Worm (Caenorhabditis elegans) whole organism, L1 larva: ENCODE results near the gene tag-297.

Source experiments
- C16A3.4 ChIP-seq: fragments of 150-350 bp; optimal IDR thresholded peaks from 2 replicates; lab custom pipeline; 2014; ENCODE audit warnings: missing biosample characterization, missing genetic modification characterization
- ama-1 ChIP-seq: fragments of 150-350 bp; optimal IDR thresholded peaks from 2 replicates; lab custom pipeline; 2014
- blmp-1 ChIP-seq: fragments of 150-350 bp; optimal IDR thresholded peaks from 2 replicates; lab custom pipeline; 2014; ENCODE audit warnings: missing biosample characterization, missing genetic modification characterization
- ceh-8 ChIP-seq: fragments of 200-800 bp; sonication (Bioruptor generic); optimal IDR thresholded peaks from 2 replicates; lab custom pipeline; 2018; ENCODE audit warnings: mild to moderate bottlenecking, missing genetic modification characterization, moderate library complexity, missing compliant biosample characterization
- dpl-1 ChIP-seq, 3 experiments: fragments of 150-350 bp in 2 of 3; sonication (generic microtip) in 1 of 3; optimal IDR thresholded peaks; 2 replicates each; lab custom pipeline; 2014 to 2017; ENCODE audit warnings: missing biosample characterization in 3 of 3, missing genetic modification characterization in 3 of 3, missing genetic modification reagents in 3 of 3
- dsc-1 ChIP-seq: sonication (generic microtip); optimal IDR thresholded peaks from 2 replicates; lab custom pipeline; 2016; ENCODE audit warnings: mild to moderate bottlenecking, missing genetic modification characterization, missing compliant biosample characterization
- efl-1 ChIP-seq, 4 experiments: fragments of 150-350 bp; optimal IDR thresholded peaks in 3 of 4; peaks in 1 of 4; 1 replicate in 1 of 4; 2 replicates in 3 of 4; lab custom pipeline; 2014; ENCODE audit warnings: missing biosample characterization in 2 of 4, missing genetic modification characterization in 2 of 4, missing genetic modification reagents in 2 of 4
- elt-2 ChIP-seq: sonication (generic microtip); optimal IDR thresholded peaks from 2 replicates; lab custom pipeline; 2016; ENCODE audit warnings: missing genetic modification characterization, mild to moderate bottlenecking, inconsistent platforms, missing compliant biosample characterization, missing genetic modification reagents
- elt-3 ChIP-seq, 6 experiments: fragments of 150-350 bp in 1 of 6; sonication (generic microtip); optimal IDR thresholded peaks; 2 replicates each; lab custom pipeline; 2017 to 2018; ENCODE audit warnings: missing biosample characterization in 6 of 6, missing genetic modification characterization in 6 of 6, inconsistent platforms in 1 of 6
- grh-1 ChIP-seq: fragments of 200-800 bp; sonication (Bioruptor generic); IDR thresholded peaks from 2 replicates; pipeline ENCODE4 v1.3.6; 2022; ENCODE audit warnings: missing genetic modification reagents, missing genetic modification characterization, missing compliant biosample characterization
- irx-1 ChIP-seq: sonication (generic microtip); optimal IDR thresholded peaks from 2 replicates; lab custom pipeline; 2016; ENCODE audit warnings: missing genetic modification characterization, missing compliant biosample characterization
- jun-1 ChIP-seq: fragments of 150-350 bp; optimal IDR thresholded peaks from 2 replicates; lab custom pipeline; 2014; ENCODE audit warnings: missing biosample characterization, missing genetic modification reagents, missing genetic modification characterization
- lin-35 ChIP-seq, 2 experiments: fragments of 150-350 bp; optimal IDR thresholded peaks; 2 replicates each; lab custom pipeline; 2014; ENCODE audit warnings: missing biosample characterization in 2 of 2, missing genetic modification characterization in 2 of 2, missing genetic modification reagents in 2 of 2
- lin-39 ChIP-seq: fragments of 150-350 bp; optimal IDR thresholded peaks from 2 replicates; lab custom pipeline; 2014; ENCODE audit warnings: missing biosample characterization, missing genetic modification reagents, missing genetic modification characterization
- mab-9 ChIP-seq: fragments of 200-800 bp; sonication (Bioruptor generic); IDR thresholded peaks from 2 replicates; pipeline ENCODE4 v1.3.6; 2022; ENCODE audit warnings: missing genetic modification reagents, missing genetic modification characterization, missing compliant biosample characterization
- mep-1 ChIP-seq: fragments of 150-350 bp; optimal IDR thresholded peaks from 2 replicates; lab custom pipeline; 2014; ENCODE audit warnings: missing biosample characterization, missing genetic modification characterization
- nhr-12 ChIP-seq: sonication (generic microtip); optimal IDR thresholded peaks from 2 replicates; lab custom pipeline; 2017; ENCODE audit warnings: missing biosample characterization, missing genetic modification characterization
- nhr-20 ChIP-seq: sonication (generic microtip); optimal IDR thresholded peaks from 2 replicates; lab custom pipeline; 2016; ENCODE audit warnings: mild to moderate bottlenecking, missing genetic modification characterization, missing compliant biosample characterization
- nhr-28 ChIP-seq: fragments of 150-350 bp; optimal IDR thresholded peaks from 2 replicates; lab custom pipeline; 2014; ENCODE audit warnings: missing biosample characterization, missing genetic modification characterization
- nhr-71 ChIP-seq: sonication (generic microtip); optimal IDR thresholded peaks from 2 replicates; lab custom pipeline; 2016; ENCODE audit warnings: mild to moderate bottlenecking, missing genetic modification characterization, moderate library complexity, missing compliant biosample characterization
- nhr-76 ChIP-seq: sonication (generic microtip); optimal IDR thresholded peaks from 2 replicates; lab custom pipeline; 2017; ENCODE audit warnings: missing biosample characterization, missing genetic modification characterization
- nhr-77 ChIP-seq: fragments of 150-350 bp; optimal IDR thresholded peaks from 2 replicates; lab custom pipeline; 2014; ENCODE audit warnings: missing biosample characterization, missing genetic modification characterization
- nhr-85 ChIP-seq: sonication (generic microtip); peaks from one replicate; lab custom pipeline; 2016; ENCODE audit warnings: missing genetic modification characterization, inconsistent platforms, missing compliant biosample characterization
- nhr-90 ChIP-seq: sonication (generic microtip); optimal IDR thresholded peaks from 2 replicates; lab custom pipeline; 2016; ENCODE audit warnings: mild to moderate bottlenecking, missing genetic modification characterization, missing compliant biosample characterization; ENCODE audit not compliant: poor library complexity
- rnt-1 ChIP-seq: sonication (generic microtip); optimal IDR thresholded peaks from 2 replicates; lab custom pipeline; 2016; ENCODE audit warnings: mild to moderate bottlenecking, missing genetic modification characterization, moderate library complexity, missing compliant biosample characterization
- snu-23 ChIP-seq: sonication (generic microtip); optimal IDR thresholded peaks from 2 replicates; lab custom pipeline; 2016; ENCODE audit warnings: missing genetic modification characterization, missing compliant biosample characterization
- sup-37 ChIP-seq: fragments of 200-800 bp; sonication (Bioruptor generic); optimal IDR thresholded peaks from 2 replicates; lab custom pipeline; 2018; ENCODE audit warnings: mild to moderate bottlenecking, missing genetic modification characterization, missing compliant biosample characterization
- tbx-2 ChIP-seq: sonication (generic microtip); optimal IDR thresholded peaks from 2 replicates; lab custom pipeline; 2016; ENCODE audit warnings: missing genetic modification characterization, missing compliant biosample characterization
- tlp-1 ChIP-seq: fragments of 150-350 bp; optimal IDR thresholded peaks from 2 replicates; lab custom pipeline; 2014; ENCODE audit warnings: missing biosample characterization, missing genetic modification characterization
- ztf-11 ChIP-seq, 2 experiments: sonication (generic microtip); optimal IDR thresholded peaks; 2 replicates each; lab custom pipeline; 2016 to 2017; ENCODE audit warnings: missing genetic modification characterization in 2 of 2, missing biosample characterization in 1 of 2, missing compliant biosample characterization in 1 of 2
- ztf-4 ChIP-seq: fragments of 150-350 bp; optimal IDR thresholded peaks from 2 replicates; lab custom pipeline; 2014; ENCODE audit warnings: missing biosample characterization, missing genetic modification characterization

The tag-297 gene

DNA sequence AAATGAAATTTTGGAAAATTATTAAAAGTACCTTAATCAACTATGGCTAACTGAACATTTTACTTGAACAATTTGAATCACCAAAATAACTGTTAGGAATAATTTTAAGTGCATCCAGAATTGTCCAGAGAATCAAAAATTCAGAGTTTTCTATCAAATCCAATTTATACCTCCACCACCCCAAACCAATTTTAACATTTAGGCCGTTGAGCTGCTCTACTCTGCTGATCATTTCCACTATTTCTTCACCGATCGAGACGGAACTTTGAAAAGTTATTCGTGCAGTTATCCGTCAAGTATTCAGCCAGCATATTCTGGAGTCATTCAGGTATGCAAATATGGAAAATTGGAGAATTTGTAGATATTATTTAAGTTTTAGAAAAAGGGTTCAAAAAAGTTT lies 18.9 kb upstream of the tag-297 start:
- no peak for TF ChIP-seq efl-1 (optimal IDR thresholded peaks at IDR 0.05; lab: Kevin White, UChicago)
- peak in 1 of 2 experiments; percentile 51 for TF ChIP-seq efl-1 (GFP tag; optimal IDR thresholded peaks at IDR 0.05 in 1 of 2; lab: Kevin White, UChicago)
- TF ChIP-seq nhr-12 (tag; lab: Kevin White, UChicago): no peak
- TF ChIP-seq nhr-76 (tag; lab: Kevin White, UChicago): no peak
- TF ChIP-seq dpl-1 (GFP tag; optimal IDR thresholded peaks at IDR 0.05; lab: Kevin White, UChicago): no peak
- TF ChIP-seq nhr-77 (tag; lab: Kevin White, UChicago): no peak
- TF ChIP-seq ztf-11 (tag; optimal IDR thresholded peaks at IDR 0.05; lab: Kevin White, UChicago): no peak

DNA sequence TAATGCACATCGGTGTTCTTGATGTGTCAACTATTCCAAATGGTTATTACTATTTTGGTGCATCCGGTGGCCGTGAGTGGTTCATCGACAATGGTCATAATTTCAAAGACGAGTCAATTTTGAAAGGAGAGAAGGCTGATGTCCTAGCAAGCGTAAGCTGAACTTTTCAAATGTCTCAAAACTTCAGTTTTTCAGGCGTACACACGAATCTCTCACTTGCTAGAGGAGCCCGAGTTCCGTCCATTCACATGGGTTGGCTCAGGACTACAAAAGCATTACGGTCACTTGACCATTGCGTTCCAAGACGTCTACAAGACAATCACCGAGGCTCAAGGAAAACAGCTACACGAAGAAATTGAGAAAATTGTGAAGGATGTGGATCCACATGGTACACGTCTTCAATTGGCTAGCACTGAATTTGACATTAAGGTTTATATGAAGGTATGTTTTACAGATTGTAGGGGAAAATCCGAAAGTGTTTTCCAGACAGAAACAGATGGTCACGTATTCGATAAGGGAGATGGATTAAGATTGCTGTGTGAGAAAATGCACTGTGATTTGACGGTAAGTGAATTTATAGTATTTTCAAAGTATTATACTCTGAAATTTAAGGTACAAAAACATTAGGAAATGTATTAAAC lies 18.0 kb upstream of the tag-297 start:
- TF ChIP-seq elt-2 (tag; lab: Kevin White, UChicago) (no peak), efl-1 (optimal IDR thresholded peaks at IDR 0.05; lab: Kevin White, UChicago) (no peak), efl-1 (GFP tag; optimal IDR thresholded peaks at IDR 0.05 in 1 of 2; lab: Kevin White, UChicago) (peak in 1 of 2 experiments; percentile 30), lin-39 (tag; lab: Kevin White, UChicago) (no peak)
- TF ChIP-seq, all 84 proteins: peak for 1

DNA sequence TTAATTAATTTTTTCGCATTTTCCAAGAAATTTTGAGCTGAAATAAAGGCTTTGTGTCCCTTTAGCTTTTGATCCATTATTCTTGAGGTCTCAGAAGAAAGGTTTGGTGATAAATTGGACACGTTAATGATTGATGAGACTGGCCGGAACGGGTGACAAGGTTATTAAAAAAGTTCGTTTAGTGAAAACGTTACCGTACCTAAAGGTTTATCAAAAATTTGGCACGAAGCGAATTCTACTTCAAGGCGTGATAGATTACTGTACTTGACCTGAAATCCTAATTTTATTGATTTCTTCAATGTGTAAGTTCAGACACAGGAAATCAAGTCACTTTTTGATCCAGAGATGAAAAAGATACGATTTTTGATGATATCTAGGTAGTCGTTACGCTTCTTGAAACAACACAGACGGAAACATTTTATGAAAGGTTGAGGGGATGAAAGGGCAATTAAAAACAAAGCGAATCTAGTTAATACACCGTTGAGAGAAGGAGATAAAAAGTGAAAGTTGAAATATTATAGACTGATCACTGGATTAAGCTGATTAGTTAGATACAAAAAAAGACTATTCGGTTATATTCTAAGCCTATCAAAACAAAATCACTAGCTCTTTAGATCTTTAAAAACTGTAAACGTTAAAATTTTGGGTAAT lies 16.8 kb upstream of the tag-297 start:
- TF ChIP-seq efl-1 (optimal IDR thresholded peaks at IDR 0.05; lab: Kevin White, UChicago) (no peak), efl-1 (GFP tag; optimal IDR thresholded peaks at IDR 0.05 in 1 of 2; lab: Kevin White, UChicago) (peak in 1 of 2 experiments; percentile 50), ama-1 (peak; percentile 20), mab-9 (GFP tag; lab: Robert Waterston, UW) (no peak), lin-39 (tag; lab: Kevin White, UChicago) (peak; percentile 16), blmp-1 (peak; percentile 42)

DNA sequence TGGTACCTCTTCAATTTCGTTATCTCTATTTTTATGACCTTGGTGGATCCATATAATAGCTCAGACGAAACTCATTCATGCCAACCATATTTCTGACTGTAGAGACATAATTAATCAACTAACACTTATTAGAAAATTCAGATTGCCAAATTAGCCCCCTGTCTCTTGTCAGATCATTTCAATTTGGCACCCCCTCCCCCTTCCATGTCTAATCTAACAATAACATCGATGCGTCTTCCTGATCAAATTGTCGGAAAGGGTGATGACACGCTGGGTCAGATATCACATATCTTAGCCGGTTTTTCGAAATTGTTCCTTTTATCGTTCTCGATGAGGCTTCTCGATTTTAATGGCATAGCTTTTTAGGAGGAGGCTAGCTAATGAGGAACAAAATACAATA lies 16.1 kb upstream of the tag-297 start:
- TF ChIP-seq snu-23 (GFP tag; lab: Kevin White, UChicago): no peak
- TF ChIP-seq tbx-2 (tag; lab: Kevin White, UChicago): no peak
- peak; percentile 7 for TF ChIP-seq blmp-1
- TF ChIP-seq mep-1 (tag; lab: Kevin White, UChicago): no peak

DNA sequence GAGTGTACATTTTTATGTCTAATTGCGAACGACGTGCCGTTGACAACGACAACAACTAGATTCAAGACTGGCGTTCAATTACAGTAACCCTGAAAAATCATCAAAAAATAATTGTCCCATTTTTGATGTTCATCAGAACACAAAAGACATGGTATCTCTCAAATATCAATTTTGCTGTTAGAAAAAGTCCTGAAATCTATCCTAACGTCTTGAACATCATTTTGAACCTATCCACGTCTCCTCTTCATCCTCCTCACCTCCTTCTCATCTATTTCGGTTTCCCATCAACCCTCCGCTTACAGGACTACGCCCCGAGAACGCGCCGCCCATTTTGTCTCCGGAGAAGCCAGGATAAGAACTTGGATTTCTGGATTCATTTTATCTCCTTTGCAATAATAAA lies 11.7 kb upstream of the tag-297 start, which contains the start of gene mltn-9:
Gene mltn-9, plus strand, starts transcription at position 301 of the 400 bp plus-strand sequence.
- TF ChIP-seq tlp-1 (tag; lab: Kevin White, UChicago) (no peak), ztf-4 (no peak)

DNA sequence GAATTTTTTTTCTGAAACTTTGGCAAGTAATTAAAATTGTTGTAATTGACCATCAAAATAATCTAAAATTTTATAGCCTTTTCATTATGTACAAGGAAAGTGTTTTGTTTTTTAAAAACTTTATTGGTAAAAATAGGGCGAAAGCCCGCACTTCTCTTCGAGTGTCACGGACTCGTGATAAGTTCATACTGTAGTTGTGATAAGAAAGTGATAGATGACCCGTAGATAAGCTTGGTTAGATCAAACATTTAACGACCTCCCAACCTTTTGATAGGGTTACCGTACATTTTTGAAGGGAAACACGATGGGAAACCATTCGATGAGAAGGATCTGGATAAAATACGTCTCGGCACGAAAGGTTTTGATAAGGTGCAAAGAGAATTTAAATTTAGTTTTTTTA lies 11.0 kb upstream of the tag-297 start:
- peak; percentile 52 for TF ChIP-seq nhr-85 (tag; lab: Kevin White, UChicago)
- TF ChIP-seq blmp-1: peak; percentile 89
- peak in 4 of 6 experiments; percentile 79 to 83 (median 82) for TF ChIP-seq elt-3 (tag; optimal IDR thresholded peaks at IDR 0.05; lab: Kevin White, UChicago)
- TF ChIP-seq sup-37 (GFP tag; lab: Kevin White, UChicago): no peak
- no peak for TF ChIP-seq dsc-1 (tag; lab: Kevin White, UChicago)

DNA sequence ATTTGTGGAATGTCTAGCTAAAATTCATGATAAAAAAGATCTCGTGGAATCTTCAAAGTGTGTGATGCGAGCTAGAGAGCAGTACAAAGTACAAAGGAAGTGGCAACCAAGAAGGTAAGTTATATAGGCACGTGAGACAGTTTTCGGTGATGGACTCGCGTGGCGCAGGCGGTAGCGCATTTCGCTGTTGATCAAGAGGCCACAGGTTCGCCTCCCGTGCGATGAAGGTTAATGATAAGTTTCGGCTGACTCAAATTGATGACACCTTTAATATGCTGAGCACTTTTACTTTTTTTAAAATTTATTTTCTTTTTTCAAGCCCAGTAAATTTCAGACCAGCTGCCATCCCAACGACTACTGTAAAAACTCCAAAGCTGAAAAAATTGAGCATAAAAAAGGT lies 10.5 kb upstream of the tag-297 start:
- TF ChIP-seq nhr-28 (tag; lab: Kevin White, UChicago): no peak
- peak; percentile 61 for TF ChIP-seq nhr-90 (tag; lab: Kevin White, UChicago)
- TF ChIP-seq ceh-8 (GFP tag; lab: Kevin White, UChicago): no peak
- 0 out of 2 replicates have a peak, but pooled peaks have one; percentile 15 for TF ChIP-seq grh-1 (GFP tag; lab: Robert Waterston, UW)
- TF ChIP-seq tbx-2 (tag; lab: Kevin White, UChicago): no peak
- TF ChIP-seq jun-1: no peak
- peak; percentile 70 for TF ChIP-seq nhr-85 (tag; lab: Kevin White, UChicago)
- peak in 1 of 2 experiments; percentile 14 for TF ChIP-seq efl-1 (optimal IDR thresholded peaks at IDR 0.05; lab: Kevin White, UChicago)
- peak in 1 of 2 experiments; percentile 92 for TF ChIP-seq efl-1 (GFP tag; optimal IDR thresholded peaks at IDR 0.05 in 1 of 2; lab: Kevin White, UChicago)
- peak; percentile 45 for TF ChIP-seq nhr-71
- TF ChIP-seq dpl-1 (GFP tag; optimal IDR thresholded peaks at IDR 0.05; lab: Kevin White, UChicago): no peak
- TF ChIP-seq snu-23 (GFP tag; lab: Kevin White, UChicago): peak; percentile 39
- TF ChIP-seq C16A3.4 (tag; lab: Kevin White, UChicago): peak; percentile 0
- TF ChIP-seq lin-35 (GFP tag; optimal IDR thresholded peaks at IDR 0.05; lab: Kevin White, UChicago): peak in 1 of 2 experiments; percentile 59
- TF ChIP-seq ama-1: no peak
- no peak for TF ChIP-seq irx-1 (tag; lab: Kevin White, UChicago)
- TF ChIP-seq nhr-20: peak; percentile 28
- TF ChIP-seq rnt-1 (tag; lab: Kevin White, UChicago): peak; percentile 12
